Fruit fly (Drosophila melanogaster) whole organism, prepupa: ENCODE results near the gene alpha-Est6.

Experiments
- CG16779 ChIP-seq: fragments of 200-800 bp; sonication (Bioruptor generic); optimal IDR thresholded peaks from 3 replicates; lab custom pipeline; 2017; ENCODE audit warnings: missing biosample characterization, mild to moderate bottlenecking, missing genetic modification characterization
- CG6163 ChIP-seq: fragments of 200-800 bp; sonication (Bioruptor generic); IDR thresholded peaks from 3 replicates; pipeline ENCODE4 v1.3.6; 2022; ENCODE audit warnings: missing biosample characterization, missing genetic modification characterization
- Eip93F ChIP-seq: fragments of 200-800 bp; sonication (Bioruptor generic); optimal IDR thresholded peaks from 2 replicates; lab custom pipeline; 2016; ENCODE audit warnings: missing biosample characterization, mild to moderate bottlenecking, missing genetic modification characterization
- acj6 ChIP-seq: fragments of 200-800 bp; sonication (Bioruptor generic); optimal IDR thresholded peaks from 3 replicates; lab custom pipeline; 2016; ENCODE audit warnings: missing biosample characterization, missing genetic modification characterization
- dsx ChIP-seq: fragments of 200-800 bp; optimal IDR thresholded peaks from 3 replicates; lab custom pipeline; 2019; ENCODE audit warnings: missing biosample characterization, mild to moderate bottlenecking, missing genetic modification characterization, moderate library complexity; ENCODE audit not compliant: poor library complexity, severe bottlenecking
- net ChIP-seq: fragments of 200-800 bp; sonication (Bioruptor generic); optimal IDR thresholded peaks from 3 replicates; lab custom pipeline; 2016; ENCODE audit warnings: missing biosample characterization, missing genetic modification characterization
- pdm3 ChIP-seq: fragments of 200-800 bp; sonication (Bioruptor generic); optimal IDR thresholded peaks from 3 replicates; lab custom pipeline; 2016; ENCODE audit warnings: missing biosample characterization, missing genetic modification characterization
- ss ChIP-seq, 2 experiments: fragments of 200-800 bp; sonication (Bioruptor generic); optimal IDR thresholded peaks; 2 replicates in 1 of 2; 3 replicates in 1 of 2; lab custom pipeline; 2017 to 2018; ENCODE audit warnings: mild to moderate bottlenecking in 2 of 2, missing biosample characterization in 2 of 2, missing genetic modification characterization in 2 of 2, moderate library complexity in 1 of 2

dm6 chr3R:7503216-7503615 lies 25.4 kb downstream of the alpha-Est6 start:
- TF ChIP-seq pdm3 (GFP tag; lab: Kevin White, UChicago) (no peak), dsx (GFP tag; lab: Kevin White, UChicago) (no peak), CG16779 (tag; lab: Kevin White, UChicago) (no peak), Eip93F (GFP tag; lab: Kevin White, UChicago) (no peak), ss (GFP tag; optimal IDR thresholded peaks at IDR 0.05; lab: Kevin White, UChicago) (no peak), CG6163 (no peak), net (no peak), acj6 (GFP tag; lab: Kevin White, UChicago) (no peak)
